Fruit fly (Drosophila melanogaster) S2 (cell line): ENCODE results near the gene CG4151.

Experiments
- CG8478 ChIP-seq: fragments of >200 bp; optimal IDR thresholded peaks from 2 replicates; lab custom pipeline; 2018
- CTCF ChIP-seq, 2 experiments: fragments of >200 bp; optimal IDR thresholded peaks; 2 replicates each; lab custom pipeline; 2018

CG4151 gene

DNA sequence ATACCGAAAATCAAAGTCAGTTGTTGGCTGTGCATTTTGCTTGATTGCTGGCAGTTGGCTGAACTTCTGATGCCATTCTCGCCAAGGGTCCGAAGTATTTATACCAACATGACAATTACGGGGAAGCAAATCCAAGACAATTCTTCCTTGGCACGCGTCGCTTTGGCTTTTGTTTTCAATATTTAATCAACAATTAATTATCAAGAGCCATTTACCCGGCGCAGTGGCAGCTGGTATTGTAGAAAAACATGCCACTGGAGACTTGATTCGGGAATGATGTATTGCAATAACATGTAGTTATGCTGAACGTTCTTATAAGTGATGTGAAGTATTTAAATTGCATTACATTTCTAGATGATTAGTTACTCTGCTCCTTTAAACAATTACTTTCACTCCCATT is at the start of gene CG4151, which contains the start of gene CG32762:
Gene CG4151, plus strand, starts transcription at position 348 of the 400 bp plus-strand sequence.
Gene CG32762, minus strand, starts transcription at position 101 of the 400 bp plus-strand sequence.
- no peak for TF ChIP-seq CTCF (optimal IDR thresholded peaks at IDR 0.05; lab: Kevin White, UChicago)
- no peak for TF ChIP-seq CG8478 (lab: Kevin White, UChicago)

DNA sequence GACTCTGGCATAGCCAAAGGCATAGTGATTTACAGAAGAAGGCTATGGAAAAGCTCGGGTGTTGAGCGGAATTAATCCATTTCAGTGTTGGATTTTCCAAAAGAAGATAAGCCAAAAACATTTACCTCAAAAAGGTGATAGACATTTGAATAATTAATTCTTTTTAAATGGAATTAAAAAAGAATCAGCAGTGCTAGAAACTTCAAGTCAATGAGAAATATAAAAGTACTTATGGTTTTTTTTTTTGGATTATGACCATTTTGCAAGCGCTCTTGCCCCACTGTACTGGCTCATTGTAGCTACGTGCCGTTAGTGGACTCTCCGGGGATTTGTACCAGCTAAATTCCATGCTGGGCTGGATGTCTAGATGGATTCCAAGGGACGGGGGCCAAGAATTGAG is 15.4 kb upstream of the CG4151 start:
- TF ChIP-seq CG8478 (lab: Kevin White, UChicago) (no peak), CTCF (optimal IDR thresholded peaks at IDR 0.05; lab: Kevin White, UChicago) (no peak)

DNA sequence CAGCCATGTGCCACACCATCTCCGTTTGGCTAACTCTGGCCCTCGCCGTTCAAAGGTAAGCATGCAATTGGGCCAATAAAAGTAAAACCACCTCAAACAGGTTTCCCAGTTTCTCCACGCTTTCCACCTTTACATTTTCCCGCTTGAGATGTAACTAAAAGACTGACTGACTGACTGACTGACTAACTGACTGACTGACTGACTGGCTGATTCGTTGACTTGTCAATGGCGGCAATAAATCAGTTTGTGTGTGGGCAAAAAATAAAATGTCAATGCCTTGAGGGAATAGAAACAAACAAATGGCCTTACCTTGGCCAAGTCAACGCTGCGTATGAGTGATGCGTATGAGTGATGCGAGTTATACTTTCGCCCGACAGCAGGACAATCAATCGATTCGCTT is 13.9 kb upstream of the CG4151 start:
- TF ChIP-seq CG8478 (lab: Kevin White, UChicago) (no peak), CTCF (optimal IDR thresholded peaks at IDR 0.05; lab: Kevin White, UChicago) (no peak)

DNA sequence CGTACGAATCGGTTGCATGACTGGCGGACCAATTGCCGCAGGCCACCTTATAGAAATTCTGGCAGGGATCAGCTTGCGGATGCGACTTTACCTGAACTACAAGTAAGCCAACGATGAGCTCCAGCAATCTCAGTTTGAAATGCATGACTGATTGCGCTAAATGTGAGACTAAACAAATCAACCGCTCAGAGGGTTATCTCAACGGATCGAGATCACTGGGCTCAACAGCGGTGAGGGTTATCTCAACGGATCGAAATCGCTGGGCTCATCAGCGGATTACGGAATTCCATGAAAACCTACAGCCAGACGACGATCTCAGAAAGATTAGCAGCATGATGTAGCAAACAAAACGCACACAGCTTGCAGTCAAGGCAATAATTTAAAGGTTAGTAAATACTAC is 5.4 kb upstream of the CG4151 start, which contains the start of gene frma:
Gene frma, minus strand, starts transcription at position 152 of the 400 bp plus-strand sequence.
- TF ChIP-seq CTCF (optimal IDR thresholded peaks at IDR 0.05; lab: Kevin White, UChicago), result no peak
- TF ChIP-seq CG8478 (lab: Kevin White, UChicago), result no peak

DNA sequence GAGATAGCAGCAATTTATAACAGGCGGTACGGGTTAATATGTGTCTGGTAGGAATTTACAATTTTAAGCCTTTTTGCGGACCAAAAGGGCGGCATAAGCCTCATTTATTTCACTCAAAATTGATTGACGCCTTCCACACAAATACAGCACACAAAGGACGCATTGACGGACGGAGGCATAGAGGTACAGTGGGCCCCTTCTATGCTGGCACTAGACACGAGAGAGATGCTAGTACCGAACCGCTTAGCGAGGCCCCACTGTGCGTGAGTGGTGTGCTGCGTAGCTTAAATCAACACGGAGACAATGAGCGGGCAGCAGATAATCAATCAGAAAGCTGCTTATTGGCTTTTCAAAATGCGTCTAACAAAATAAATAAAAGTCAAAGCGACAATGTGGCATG is 4.5 kb upstream of the CG4151 start:
- TF ChIP-seq CTCF (optimal IDR thresholded peaks at IDR 0.05; lab: Kevin White, UChicago) (no peak), CG8478 (lab: Kevin White, UChicago) (no peak)

DNA sequence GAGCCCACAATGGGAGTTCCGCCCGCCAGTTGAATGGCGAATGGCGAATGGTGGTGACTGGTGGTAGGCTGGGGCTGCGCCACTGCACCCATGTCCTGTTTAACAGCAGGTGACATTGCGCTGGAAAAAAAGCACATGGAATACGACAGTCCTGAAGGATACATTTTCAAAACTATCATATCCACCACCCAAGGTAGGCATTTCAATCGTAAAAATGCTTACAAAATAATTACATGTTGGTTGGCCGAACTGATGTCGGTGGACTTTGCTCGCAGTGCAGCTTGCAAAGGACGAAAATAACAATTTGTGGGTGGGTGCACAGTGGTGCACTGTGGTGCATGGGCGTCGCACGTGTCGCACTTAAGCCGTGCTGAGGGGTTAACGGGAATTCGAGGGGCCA is 2.6 kb downstream of the CG4151 start:
- TF ChIP-seq CTCF (optimal IDR thresholded peaks at IDR 0.05; lab: Kevin White, UChicago) (no peak), CG8478 (lab: Kevin White, UChicago) (no peak)

DNA sequence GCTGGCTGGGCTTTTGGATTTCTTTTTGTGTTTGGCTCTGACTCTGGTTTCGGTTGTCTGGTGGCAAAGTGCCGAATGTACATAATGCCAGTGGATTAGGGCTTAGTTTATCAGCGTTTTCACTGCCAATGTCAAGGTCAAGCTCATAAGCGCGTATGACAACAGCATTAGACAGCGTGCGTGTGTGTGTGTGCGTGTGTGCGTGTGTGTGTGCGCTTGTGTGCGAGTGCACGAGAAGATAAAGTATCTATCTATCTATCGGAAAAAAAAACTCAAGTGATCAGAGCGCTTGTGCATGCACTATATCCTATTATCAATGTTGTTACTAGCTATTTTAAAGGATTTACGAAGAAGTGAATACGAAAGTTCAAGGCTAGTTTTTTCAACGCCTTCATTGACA is 9.9 kb downstream of the CG4151 start:
- no peak for TF ChIP-seq CTCF (optimal IDR thresholded peaks at IDR 0.05; lab: Kevin White, UChicago)
- TF ChIP-seq CG8478 (lab: Kevin White, UChicago), result no peak

DNA sequence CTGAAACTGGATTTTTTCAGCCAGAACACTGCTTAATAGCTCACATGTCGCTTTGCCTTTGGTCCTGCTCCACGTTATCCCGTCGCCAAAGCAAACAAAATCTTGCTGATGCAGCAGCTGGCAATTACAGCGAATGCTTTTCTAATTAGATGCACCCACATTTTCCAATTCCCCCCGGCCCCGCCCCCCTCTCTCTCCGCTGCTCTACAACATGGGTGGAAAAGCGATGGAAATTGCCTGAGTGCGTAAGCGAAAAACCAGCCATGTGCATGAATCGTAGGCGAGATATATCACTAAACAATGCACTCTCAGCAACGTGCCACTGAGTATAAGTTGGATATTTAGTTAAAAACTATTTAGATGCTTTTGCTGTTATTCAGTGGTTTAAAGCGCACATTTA is 13.9 kb downstream of the CG4151 start:
- TF ChIP-seq CTCF (optimal IDR thresholded peaks at IDR 0.05; lab: Kevin White, UChicago) (no peak), CG8478 (lab: Kevin White, UChicago) (no peak)

DNA sequence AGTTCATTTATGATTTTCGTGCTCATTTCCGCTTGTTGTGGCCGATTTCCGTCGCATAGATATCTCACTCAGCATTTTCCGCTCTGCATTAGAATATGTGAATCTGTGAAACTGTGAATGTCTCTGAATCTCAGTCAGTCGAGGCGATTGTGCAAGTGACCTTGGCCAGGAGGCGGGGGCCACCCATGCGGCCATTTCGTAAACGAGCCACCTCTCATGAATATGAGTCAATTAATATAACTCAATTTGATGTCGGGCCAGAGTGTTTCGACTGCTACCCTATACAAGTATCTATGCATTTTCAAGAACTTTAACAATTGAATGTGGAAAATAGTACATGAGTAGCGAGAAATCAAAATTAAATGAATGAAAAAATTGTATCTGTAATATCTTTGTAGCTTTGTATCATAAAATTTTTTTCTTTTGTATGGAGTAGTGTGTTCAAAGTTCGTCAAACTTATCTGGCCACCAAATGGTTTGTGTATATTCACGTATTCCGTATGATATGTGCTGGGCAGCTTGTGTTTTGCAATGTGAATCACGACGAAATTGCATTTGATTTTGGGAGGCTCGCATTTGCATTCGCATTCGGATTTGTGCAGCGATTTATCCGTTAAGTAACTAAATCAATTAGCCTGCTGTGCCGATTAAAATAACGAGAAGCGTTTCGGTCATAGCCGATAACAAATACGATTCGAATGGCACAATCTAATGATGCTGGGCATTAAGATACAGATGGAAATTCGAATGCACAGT is 14.8 kb downstream of the CG4151 start, which contains the start of gene CG12730:
Gene CG12730, plus strand, starts transcription at position 706 of the 756 bp plus-strand sequence.
- TF ChIP-seq CTCF (optimal IDR thresholded peaks at IDR 0.05; lab: Kevin White, UChicago), result no peak

DNA sequence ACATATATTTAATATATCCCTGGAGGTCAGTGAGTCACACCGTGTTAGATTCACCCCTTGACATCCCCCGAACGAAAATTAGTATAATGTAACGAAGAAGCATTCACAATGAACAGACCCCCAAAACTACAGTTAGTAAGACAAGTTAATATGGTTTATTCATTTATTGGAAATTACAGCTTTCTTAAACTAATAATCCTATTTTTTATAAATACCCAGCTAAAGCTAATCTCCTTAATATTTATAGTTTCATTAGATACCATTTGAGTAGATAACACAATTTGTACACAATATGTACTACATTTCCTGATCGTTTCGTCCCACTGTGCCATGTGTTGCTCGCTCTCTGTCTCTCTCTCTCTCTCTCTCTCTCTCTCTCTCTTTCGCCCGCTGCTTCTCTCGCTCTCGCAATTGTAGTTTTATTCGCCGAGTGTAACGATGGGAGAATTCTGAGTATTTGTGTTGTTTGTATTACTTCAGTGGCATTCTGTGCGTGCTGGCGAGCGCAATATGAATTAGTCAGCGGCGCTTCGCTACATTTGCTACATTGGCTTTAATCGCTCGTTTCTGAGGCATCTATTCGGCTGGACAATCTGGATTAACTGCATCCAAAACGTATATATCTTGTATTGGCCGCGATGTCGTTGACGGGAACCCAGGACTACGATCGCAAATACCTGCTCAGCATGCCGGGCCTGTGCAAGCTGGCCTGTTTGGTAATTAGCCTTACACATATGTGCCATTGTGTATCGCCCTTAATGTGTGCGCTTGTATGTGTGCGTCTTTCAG is 15.7 kb downstream of the CG4151 start:
- TF ChIP-seq CG8478 (lab: Kevin White, UChicago) (no peak), CTCF (optimal IDR thresholded peaks at IDR 0.05; lab: Kevin White, UChicago) (no peak)

DNA sequence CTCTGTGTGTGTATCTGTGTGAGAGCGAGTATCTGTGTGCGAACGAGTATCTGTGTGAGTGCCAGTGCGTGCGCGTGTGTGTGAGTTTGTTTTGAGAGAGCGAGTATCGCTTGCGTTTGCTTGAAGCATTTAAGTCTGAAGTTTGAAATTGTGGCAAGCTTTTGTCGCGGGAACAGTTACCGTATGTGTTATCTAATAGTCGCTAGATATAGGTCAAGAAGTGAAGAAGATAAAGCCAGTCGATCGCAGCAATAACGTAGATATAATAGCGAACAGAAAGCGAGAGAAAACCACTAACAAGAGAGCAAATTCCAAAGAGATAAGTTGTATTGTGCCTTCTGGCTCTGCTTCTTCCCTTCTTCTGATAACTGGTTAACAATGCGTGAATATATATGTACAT is 16.9 kb downstream of the CG4151 start:
- TF ChIP-seq CTCF (optimal IDR thresholded peaks at IDR 0.05; lab: Kevin White, UChicago) (no peak), CG8478 (lab: Kevin White, UChicago) (no peak)

DNA sequence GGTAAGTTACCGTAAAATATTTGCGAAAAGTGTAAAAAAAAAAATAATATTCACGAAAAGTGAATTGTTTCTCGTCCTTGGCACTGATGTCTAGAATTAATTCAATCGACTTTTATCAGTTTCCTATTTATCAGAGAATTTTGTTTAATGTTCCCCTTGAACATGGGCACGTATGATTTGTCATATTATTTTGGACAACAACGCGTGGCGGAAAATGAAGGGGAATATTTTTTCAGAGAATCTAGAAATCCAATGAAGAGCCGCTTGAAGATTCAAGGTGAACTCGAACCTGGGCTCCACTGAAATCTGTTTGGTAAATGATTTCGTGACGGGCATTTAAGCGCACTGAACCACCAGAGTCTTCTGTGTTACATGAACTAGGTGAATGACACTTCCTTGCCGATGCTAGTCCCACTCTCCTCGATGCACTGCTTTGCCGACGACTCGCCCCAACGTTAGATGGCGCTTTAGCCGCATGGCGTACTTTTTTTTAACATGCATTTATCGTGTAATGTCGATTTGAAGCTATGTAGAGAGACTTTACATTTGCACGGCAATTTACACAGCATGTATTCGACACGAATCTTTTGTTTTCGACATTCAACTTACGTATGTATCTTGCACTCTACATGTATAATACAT is 23.1 kb downstream of the CG4151 start:
- TF ChIP-seq CG8478 (lab: Kevin White, UChicago) (no peak), CTCF (optimal IDR thresholded peaks at IDR 0.05; lab: Kevin White, UChicago) (peak; percentile 98 to 100)
